Worm (Caenorhabditis elegans) whole organism, L3 larva: Measurements from ENCODE around the gene rnh-1.1.

ENCODE experiments used
- R02D3.7 ChIP-seq: fragments of 150-350 bp; optimal IDR thresholded peaks from 2 replicates; lab custom pipeline; 2014; ENCODE audit warnings: missing biosample characterization, missing genetic modification characterization
- aly-2 ChIP-seq: fragments of 150-350 bp; optimal IDR thresholded peaks from 2 replicates; lab custom pipeline; 2014; ENCODE audit warnings: missing biosample characterization, missing genetic modification characterization
- ceh-28 ChIP-seq: fragments of 150-350 bp; optimal IDR thresholded peaks from 2 replicates; lab custom pipeline; 2014; ENCODE audit warnings: missing biosample characterization, missing genetic modification reagents, missing genetic modification characterization
- ceh-9 ChIP-seq: sonication (generic microtip); optimal IDR thresholded peaks from 2 replicates; lab custom pipeline; 2018; ENCODE audit warnings: missing biosample characterization, missing genetic modification characterization
- egl-5 ChIP-seq: fragments of 150-350 bp; optimal IDR thresholded peaks from 2 replicates; lab custom pipeline; 2017; ENCODE audit warnings: missing biosample characterization, missing genetic modification reagents, missing genetic modification characterization, inconsistent platforms
- elt-2 ChIP-seq: sonication (generic microtip); optimal IDR thresholded peaks from 2 replicates; lab custom pipeline; 2016; ENCODE audit warnings: missing genetic modification reagents, mild to moderate bottlenecking, missing genetic modification characterization, missing compliant biosample characterization
- elt-3 ChIP-seq, 3 experiments: fragments of 150-350 bp in 1 of 3; sonication (generic microtip) in 2 of 3; optimal IDR thresholded peaks; 2 replicates in 2 of 3; 4 replicates in 1 of 3; lab custom pipeline; 2014 to 2017; ENCODE audit warnings: missing biosample characterization in 3 of 3, missing genetic modification characterization in 3 of 3
- eor-1 ChIP-seq, 2 experiments: fragments of 150-350 bp; optimal IDR thresholded peaks; 2 replicates each; lab custom pipeline; 2014 to 2018; ENCODE audit warnings: missing biosample characterization in 2 of 2, missing genetic modification characterization in 2 of 2
- fos-1 ChIP-seq: fragments of 150-350 bp; optimal IDR thresholded peaks from 2 replicates; lab custom pipeline; 2014; ENCODE audit warnings: missing biosample characterization, missing genetic modification characterization
- hmg-11 ChIP-seq: sonication (generic microtip); optimal IDR thresholded peaks from 2 replicates; lab custom pipeline; 2016; ENCODE audit warnings: missing genetic modification characterization, missing compliant biosample characterization
- lin-15B ChIP-seq: fragments of 150-350 bp; optimal IDR thresholded peaks from 2 replicates; lab custom pipeline; 2014; ENCODE audit warnings: missing biosample characterization, missing genetic modification characterization
- lin-39 ChIP-seq: fragments of 150-350 bp; optimal IDR thresholded peaks from 2 replicates; lab custom pipeline; 2018; ENCODE audit warnings: missing biosample characterization, missing genetic modification reagents, missing genetic modification characterization
- lsy-12 ChIP-seq: sonication (generic microtip); optimal IDR thresholded peaks from 2 replicates; lab custom pipeline; 2016; ENCODE audit warnings: mild to moderate bottlenecking, missing genetic modification characterization, missing compliant biosample characterization
- mdl-1 ChIP-seq: fragments of 150-350 bp; optimal IDR thresholded peaks from 2 replicates; lab custom pipeline; 2014; ENCODE audit warnings: missing biosample characterization, missing genetic modification characterization
- nfya-1 ChIP-seq: sonication (generic microtip); optimal IDR thresholded peaks from 2 replicates; lab custom pipeline; 2017; ENCODE audit warnings: missing genetic modification characterization, mild to moderate bottlenecking, missing compliant biosample characterization, antibody characterized with exemption, moderate library complexity; ENCODE audit not compliant: insufficient read depth
- nhr-11 ChIP-seq: fragments of 150-350 bp; optimal IDR thresholded peaks from 2 replicates; lab custom pipeline; 2014; ENCODE audit warnings: missing biosample characterization, missing genetic modification characterization
- nhr-12 ChIP-seq: fragments of 150-350 bp; optimal IDR thresholded peaks from 2 replicates; lab custom pipeline; 2014; ENCODE audit warnings: missing biosample characterization, missing genetic modification characterization
- nhr-237 ChIP-seq: fragments of 150-350 bp; optimal IDR thresholded peaks from 2 replicates; lab custom pipeline; 2014; ENCODE audit warnings: missing biosample characterization, missing genetic modification characterization
- nhr-25 ChIP-seq: sonication (generic microtip); optimal IDR thresholded peaks from 2 replicates; lab custom pipeline; 2017; ENCODE audit warnings: missing biosample characterization, missing genetic modification characterization
- nhr-28 ChIP-seq: fragments of 150-350 bp; optimal IDR thresholded peaks from 2 replicates; lab custom pipeline; 2014; ENCODE audit warnings: missing biosample characterization, missing genetic modification characterization
- nhr-43 ChIP-seq: sonication (generic microtip); optimal IDR thresholded peaks from 2 replicates; lab custom pipeline; 2016; ENCODE audit warnings: mild to moderate bottlenecking, missing genetic modification characterization, missing compliant biosample characterization; ENCODE audit not compliant: poor library complexity, severe bottlenecking
- nhr-67 ChIP-seq: fragments of 150-350 bp; optimal IDR thresholded peaks from 2 replicates; lab custom pipeline; 2014; ENCODE audit warnings: missing biosample characterization, missing genetic modification characterization
- nhr-76 ChIP-seq: fragments of 150-350 bp; sonication (generic microtip); optimal IDR thresholded peaks from 5 replicates; lab custom pipeline; 2014; ENCODE audit warnings: missing biosample characterization, missing genetic modification characterization
- nhr-77 ChIP-seq: fragments of 150-350 bp; optimal IDR thresholded peaks from 2 replicates; lab custom pipeline; 2014; ENCODE audit warnings: missing biosample characterization, missing genetic modification characterization
- pha-4 ChIP-seq: fragments of 150-350 bp; optimal IDR thresholded peaks from 2 replicates; lab custom pipeline; 2014; ENCODE audit warnings: missing biosample characterization, missing genetic modification reagents, missing genetic modification characterization
- pqm-1 ChIP-seq: fragments of 150-350 bp; optimal IDR thresholded peaks from 2 replicates; lab custom pipeline; 2017; ENCODE audit warnings: missing biosample characterization, missing genetic modification characterization, inconsistent platforms
- sea-2 ChIP-seq: fragments of 150-350 bp; sonication (generic microtip); optimal IDR thresholded peaks from 4 replicates; lab custom pipeline; 2014; ENCODE audit warnings: missing biosample characterization, missing genetic modification reagents, missing genetic modification characterization
- snpc-4 ChIP-seq: fragments of 150-350 bp; optimal IDR thresholded peaks from 2 replicates; lab custom pipeline; 2014; ENCODE audit warnings: missing biosample characterization, missing genetic modification characterization
- tbx-2 ChIP-seq: sonication (generic microtip); optimal IDR thresholded peaks from 2 replicates; lab custom pipeline; 2016; ENCODE audit warnings: mild to moderate bottlenecking, missing genetic modification characterization, missing compliant biosample characterization
- unc-39 ChIP-seq: sonication (generic microtip); optimal IDR thresholded peaks from 4 replicates; lab custom pipeline; 2017; ENCODE audit warnings: missing biosample characterization, missing genetic modification characterization
- unc-62 ChIP-seq: fragments of 150-350 bp; sonication (generic microtip); optimal IDR thresholded peaks from 4 replicates; lab custom pipeline; 2014; ENCODE audit warnings: missing biosample characterization, missing genetic modification reagents, missing genetic modification characterization
- ztf-4 ChIP-seq: fragments of 150-350 bp; optimal IDR thresholded peaks from 2 replicates; lab custom pipeline; 2014; ENCODE audit warnings: missing biosample characterization, missing genetic modification characterization

Gene rnh-1.1

ce11 chrII:7560844-7561243, 35.3 kb downstream of the rnh-1.1 start:
- no peak for TF ChIP-seq nfya-1 (tag; lab: Kevin White, UChicago)
- no peak for TF ChIP-seq unc-39 (tag; lab: Kevin White, UChicago)
- TF ChIP-seq nhr-43: no peak

ce11 chrII:7561494-7561893, 36.0 kb downstream of the rnh-1.1 start, which contains the start of the genes ZK1290.11 and ZK1290.1:
Gene ZK1290.11 (minus strand): TSS chrII:7561594.
Gene ZK1290.1 (plus strand): TSS chrII:7561764.
- TF ChIP-seq nfya-1 (tag; lab: Kevin White, UChicago) (no peak), nhr-67 (tag; lab: Kevin White, UChicago) (no peak), nhr-28 (tag; lab: Kevin White, UChicago) (no peak), snpc-4 (tag; lab: Kevin White, UChicago) (no peak), fos-1 (no peak)

- TF ChIP-seq tbx-2: no peak
- no peak for TF ChIP-seq nhr-25 (tag; lab: Kevin White, UChicago)
- no peak for TF ChIP-seq ztf-4 (tag; lab: Kevin White, UChicago)
- TF ChIP-seq pha-4 (tag; lab: Kevin White, UChicago): no peak
- no peak for TF ChIP-seq nhr-11 (tag; lab: Kevin White, UChicago)
- no peak for TF ChIP-seq lin-39 (tag; lab: Kevin White, UChicago)
- TF ChIP-seq ceh-9 (tag; lab: Kevin White, UChicago): no peak
- TF ChIP-seq pqm-1 (tag; lab: Kevin White, UChicago): no peak
- TF ChIP-seq ceh-28 (tag; lab: Kevin White, UChicago): no peak
- TF ChIP-seq nhr-28 (tag; lab: Kevin White, UChicago): no peak
These were observed 37.1 kb downstream of the rnh-1.1 start for ce11 chrII:7562616-7563015.

- no peak for TF ChIP-seq sea-2 (GFP tag; lab: Kevin White, UChicago)
- no peak for TF ChIP-seq snpc-4 (tag; lab: Kevin White, UChicago)
- no peak for TF ChIP-seq nhr-237 (tag; lab: Kevin White, UChicago)
- TF ChIP-seq nhr-76 (tag; lab: Kevin White, UChicago): no peak
- TF ChIP-seq aly-2 (tag; lab: Kevin White, UChicago): no peak
- no peak for TF ChIP-seq tbx-2
- TF ChIP-seq elt-3 (tag; optimal IDR thresholded peaks at IDR 0.05; lab: Kevin White, UChicago): no peak
- no peak for TF ChIP-seq nhr-12 (tag; lab: Kevin White, UChicago)
- no peak for TF ChIP-seq nhr-28 (tag; lab: Kevin White, UChicago)
These were observed 44.8 kb downstream of the rnh-1.1 start, which contains the start of gene F35D2.3 for ce11 chrII:7570305-7570704. Gene F35D2.3 (plus strand): TSS chrII:7570605.

ce11 chrII:7570820-7571219, 45.3 kb downstream of the rnh-1.1 start:
- TF ChIP-seq tbx-2 (no peak), nhr-12 (tag; lab: Kevin White, UChicago) (no peak), nhr-67 (tag; lab: Kevin White, UChicago) (no peak), unc-62 (GFP tag; lab: Kevin White, UChicago) (no peak), eor-1 (tag; optimal IDR thresholded peaks at IDR 0.05; lab: Kevin White, UChicago) (no peak), lin-39 (tag; lab: Kevin White, UChicago) (no peak), elt-3 (tag; optimal IDR thresholded peaks at IDR 0.05; lab: Kevin White, UChicago) (no peak), lsy-12 (tag; lab: Kevin White, UChicago) (no peak), unc-39 (tag; lab: Kevin White, UChicago) (no peak), mdl-1 (tag; lab: Kevin White, UChicago) (no peak), nfya-1 (tag; lab: Kevin White, UChicago) (no peak), elt-2 (tag; lab: Kevin White, UChicago) (no peak), ceh-9 (tag; lab: Kevin White, UChicago) (no peak), R02D3.7 (no peak)

ce11 chrII:7574143-7574542, 48.6 kb downstream of the rnh-1.1 start, which contains the start of gene F35D2.2:
Gene F35D2.2 (plus strand): TSS chrII:7574443.
- TF ChIP-seq nhr-28 (tag; lab: Kevin White, UChicago) (no peak), lin-15B (tag; lab: Kevin White, UChicago) (no peak), unc-39 (tag; lab: Kevin White, UChicago) (no peak), elt-2 (tag; lab: Kevin White, UChicago) (no peak), nhr-12 (tag; lab: Kevin White, UChicago) (no peak), eor-1 (tag; optimal IDR thresholded peaks at IDR 0.05; lab: Kevin White, UChicago) (no peak), R02D3.7 (no peak), egl-5 (no peak), hmg-11 (tag; lab: Kevin White, UChicago) (no peak), nhr-77 (tag; lab: Kevin White, UChicago) (no peak)
- TF ChIP-seq, all 47 proteins: peak for 0
